Fruit fly (Drosophila melanogaster): Measurements from ENCODE around the gene CG7632.

DNA sequence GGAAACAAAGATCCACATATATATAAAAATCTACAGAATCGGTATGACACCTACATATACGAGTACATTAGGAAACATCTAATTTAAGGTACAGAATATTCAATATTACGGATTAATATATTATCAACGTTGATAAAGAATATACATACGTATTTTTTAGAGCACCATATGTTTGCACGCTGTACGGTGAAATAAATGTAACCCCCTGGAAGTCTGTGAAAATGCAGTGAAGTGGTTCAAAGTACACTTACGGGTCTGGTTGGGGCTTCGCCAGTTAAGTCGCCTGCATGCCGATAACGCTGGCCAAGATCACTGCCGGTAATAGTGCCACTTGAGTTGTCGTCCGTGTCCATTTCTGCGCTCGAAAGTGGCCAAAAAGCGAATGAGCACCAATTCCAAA lies 838 bp upstream of the CG7632 start:
- no peak for TF ChIP-seq CG1620 (GFP tag; optimal IDR thresholded peaks at IDR 0.05)
- no peak for TF ChIP-seq CG11617 (GFP tag; optimal IDR thresholded peaks at IDR 0.05)
